Worm (Caenorhabditis elegans) whole organism, mixed stage, embryonic: Measurements from ENCODE around the gene fmo-4.

Experiments used
- lin-13 ChIP-seq: fragments of 150-350 bp; optimal IDR thresholded peaks from 2 replicates; lab custom pipeline; 2014; ENCODE audit warnings: missing biosample characterization, missing genetic modification characterization
- lsy-2 ChIP-seq: fragments of 150-350 bp; optimal IDR thresholded peaks from 2 replicates; lab custom pipeline; 2014; ENCODE audit warnings: missing biosample characterization, missing genetic modification characterization
- nhr-237 ChIP-seq: fragments of 150-350 bp; optimal IDR thresholded peaks from 2 replicates; lab custom pipeline; 2014; ENCODE audit warnings: missing biosample characterization, missing genetic modification characterization
- nhr-28 ChIP-seq: fragments of 150-350 bp; optimal IDR thresholded peaks from 2 replicates; lab custom pipeline; 2014; ENCODE audit warnings: missing biosample characterization, missing genetic modification characterization
- snpc-4 ChIP-seq: fragments of 150-350 bp; optimal IDR thresholded peaks from 2 replicates; lab custom pipeline; 2014; ENCODE audit warnings: missing biosample characterization, missing genetic modification characterization

DNA sequence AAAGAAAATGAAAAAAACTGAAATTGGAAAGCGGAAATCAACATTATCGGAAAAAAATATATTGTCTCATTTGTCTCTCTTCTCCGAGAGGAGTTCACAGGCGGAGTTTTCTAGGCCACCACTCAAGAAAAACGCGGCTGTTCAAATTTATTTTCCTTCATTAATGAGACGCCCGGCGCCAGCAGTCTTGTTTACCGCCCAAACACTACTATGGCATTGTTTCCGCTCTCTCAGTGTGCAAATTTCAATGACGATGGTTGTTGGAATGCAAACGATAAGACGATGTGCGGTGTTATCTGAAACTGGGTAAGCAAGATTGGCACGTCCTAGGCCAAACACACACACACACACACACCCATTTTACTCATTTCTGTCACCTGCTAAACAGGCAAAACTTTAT lies 49.8 kb downstream of the fmo-4 start, which contains the start of gene cav-2:
- no peak for TF ChIP-seq lin-13 (tag; lab: Kevin White, UChicago)
- no peak for TF ChIP-seq snpc-4 (tag; lab: Kevin White, UChicago)
- TF ChIP-seq nhr-237, result peak; percentile 53
- TF ChIP-seq nhr-28 (tag; lab: Kevin White, UChicago), result no peak
- peak; percentile 46 for TF ChIP-seq lsy-2 (tag; lab: Kevin White, UChicago)
